Worm (Caenorhabditis elegans) whole organism, midembryonic: ENCODE measurements around the gene D1022.9.

Experiments used
- T22C8.4 ChIP-seq: fragments of 200-800 bp; sonication (Bioruptor generic); IDR thresholded peaks from 2 replicates; pipeline ENCODE4 v1.3.6; 2022; ENCODE audit warnings: missing genetic modification characterization, missing compliant biosample characterization
- cog-1 ChIP-seq: sonication (generic microtip); optimal IDR thresholded peaks from 2 replicates; lab custom pipeline; 2016; ENCODE audit warnings: missing genetic modification characterization, missing compliant biosample characterization
- flt-1 ChIP-seq: fragments of 200-800 bp; sonication (Bioruptor generic); IDR thresholded peaks from 2 replicates; pipeline ENCODE4 v1.3.6; 2022; ENCODE audit warnings: missing genetic modification characterization, missing compliant biosample characterization
- med-1 ChIP-seq: sonication (generic microtip); optimal IDR thresholded peaks from 2 replicates; lab custom pipeline; 2017; ENCODE audit warnings: missing genetic modification characterization, mild to moderate bottlenecking, missing compliant biosample characterization, antibody characterized with exemption, missing genetic modification reagents; ENCODE audit not compliant: insufficient read depth
- ref-1 ChIP-seq: fragments of 200-800 bp; sonication (Bioruptor generic); conservative IDR thresholded peaks from 2 replicates; pipeline ENCODE4 v1.3.6; 2022; ENCODE audit warnings: missing genetic modification reagents, missing genetic modification characterization, missing compliant biosample characterization
- ztf-23 ChIP-seq: fragments of 200-800 bp; sonication (Bioruptor generic); IDR thresholded peaks from 2 replicates; pipeline ENCODE4 v1.3.6; 2022; ENCODE audit warnings: missing genetic modification reagents, missing genetic modification characterization, missing compliant biosample characterization

DNA sequence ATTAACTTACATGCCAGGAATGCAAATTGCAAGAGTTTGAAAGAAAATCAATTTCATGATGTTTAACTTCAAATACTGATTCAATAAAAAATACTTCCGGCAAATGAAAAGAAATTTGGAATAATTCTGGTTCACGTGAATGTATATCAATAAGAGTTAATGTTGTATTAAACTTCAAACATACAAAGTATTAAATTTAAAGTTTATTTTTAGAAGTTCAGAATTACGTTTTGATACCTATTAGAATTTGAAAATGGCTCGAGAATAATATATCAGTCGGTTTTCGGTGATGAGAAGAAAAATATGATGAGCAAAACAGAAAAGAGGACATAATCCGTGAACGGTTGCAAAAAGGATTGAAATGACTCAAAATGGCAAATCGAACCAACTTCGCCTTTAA, at the start of gene D1022.9:
- TF ChIP-seq med-1 (GFP tag; lab: Kevin White, UChicago) (no peak), flt-1 (GFP tag; lab: Robert Waterston, UW) (no peak), T22C8.4 (GFP tag; lab: Robert Waterston, UW) (no peak), ztf-23 (GFP tag; lab: Robert Waterston, UW) (no peak), ref-1 (no peak), cog-1 (tag; lab: Kevin White, UChicago) (no peak)
